Worm (Caenorhabditis elegans) whole organism, L4/young adult: ENCODE results near the gene mig-39.

ENCODE experiments used
- W03F9.2 ChIP-seq: fragments of 150-350 bp; optimal IDR thresholded peaks from 2 replicates; lab custom pipeline; 2014; ENCODE audit warnings: missing biosample characterization, missing genetic modification characterization
- dao-5 ChIP-seq: sonication (generic microtip); optimal IDR thresholded peaks from 2 replicates; lab custom pipeline; 2016; ENCODE audit warnings: missing genotype, missing genetic modification characterization, moderate library complexity, missing compliant biosample characterization
- him-1 ChIP-seq: sonication (generic microtip); optimal IDR thresholded peaks from 2 replicates; lab custom pipeline; 2016; ENCODE audit warnings: missing genotype, missing genetic modification reagents, missing genetic modification characterization, missing compliant biosample characterization

Gene mig-39

ce11 chrIII:8466735-8467134 lies at the start of gene mig-39:
mig-39 (plus strand) TSS chrIII:8467035.
- TF ChIP-seq dao-5 (tag; lab: Kevin White, UChicago) (no peak), W03F9.2 (no peak), him-1 (no peak)

ce11 chrIII:8417192-8417967 lies 49.5 kb upstream of the mig-39 start:
- peak; percentile 29 for TF ChIP-seq dao-5 (tag; lab: Kevin White, UChicago)
- peak; percentile 78 for TF ChIP-seq W03F9.2
- TF ChIP-seq him-1: peak; percentile 95

ce11 chrIII:8417968-8418267 lies 48.9 kb upstream of the mig-39 start, which contains the start of gene sor-1:
sor-1 (plus strand) TSS chrIII:8418168.
- TF ChIP-seq W03F9.2 (no peak), dao-5 (tag; lab: Kevin White, UChicago) (no peak), him-1 (no peak)

ce11 chrIII:8425076-8425475 lies 41.8 kb upstream of the mig-39 start:
- no peak for TF ChIP-seq W03F9.2
- TF ChIP-seq him-1: peak; percentile 61
- peak; percentile 56 for TF ChIP-seq dao-5 (tag; lab: Kevin White, UChicago)

DNA sequence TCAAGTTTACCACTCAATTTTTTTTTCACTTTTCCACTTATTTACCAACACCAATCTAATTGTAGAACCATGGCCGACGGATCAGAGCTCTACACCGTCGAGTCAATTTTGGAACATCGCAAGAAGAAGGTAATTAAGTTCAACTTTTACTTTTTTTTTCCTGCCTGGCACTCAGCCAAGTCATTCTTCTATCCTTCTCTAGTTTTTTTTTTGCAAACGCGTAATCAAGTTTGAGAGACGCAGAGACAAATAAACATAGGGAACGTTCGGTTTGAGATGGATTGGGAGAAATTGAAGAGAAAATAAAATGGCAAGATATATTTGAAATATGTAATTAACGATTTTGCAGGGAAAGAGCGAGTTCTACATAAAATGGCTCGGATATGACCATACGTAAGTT lies 40.6 kb upstream of the mig-39 start, which contains the start of gene cec-1:
TSS of gene cec-1 (plus strand) at position 63 of the 400 bp plus-strand sequence.
- TF ChIP-seq him-1: no peak
- TF ChIP-seq W03F9.2: no peak
- no peak for TF ChIP-seq dao-5 (tag; lab: Kevin White, UChicago)

- no peak for TF ChIP-seq him-1
- no peak for TF ChIP-seq W03F9.2
- no peak for TF ChIP-seq dao-5 (tag; lab: Kevin White, UChicago)
Observed at ce11 chrIII:8429035-8429434, 37.8 kb upstream of the mig-39 start, which contains the start of gene ZK1236.1. ZK1236.1 (plus strand) TSS chrIII:8429297.

- TF ChIP-seq W03F9.2 (no peak), dao-5 (tag; lab: Kevin White, UChicago) (no peak), him-1 (no peak)
Observed at ce11 chrIII:8429497-8429896, 37.3 kb upstream of the mig-39 start.

ce11 chrIII:8432143-8432542 lies 34.7 kb upstream of the mig-39 start, which contains the start of gene ZK1236.5:
ZK1236.5 (minus strand) TSS chrIII:8432214.
- TF ChIP-seq him-1: no peak
- TF ChIP-seq dao-5 (tag; lab: Kevin White, UChicago): no peak
- TF ChIP-seq W03F9.2: no peak

ce11 chrIII:8435074-8435473 lies 31.8 kb upstream of the mig-39 start, which contains the start of gene ZK1236.9:
ZK1236.9 (minus strand) TSS chrIII:8435174.
- TF ChIP-seq him-1: no peak
- no peak for TF ChIP-seq W03F9.2
- no peak for TF ChIP-seq dao-5 (tag; lab: Kevin White, UChicago)

DNA sequence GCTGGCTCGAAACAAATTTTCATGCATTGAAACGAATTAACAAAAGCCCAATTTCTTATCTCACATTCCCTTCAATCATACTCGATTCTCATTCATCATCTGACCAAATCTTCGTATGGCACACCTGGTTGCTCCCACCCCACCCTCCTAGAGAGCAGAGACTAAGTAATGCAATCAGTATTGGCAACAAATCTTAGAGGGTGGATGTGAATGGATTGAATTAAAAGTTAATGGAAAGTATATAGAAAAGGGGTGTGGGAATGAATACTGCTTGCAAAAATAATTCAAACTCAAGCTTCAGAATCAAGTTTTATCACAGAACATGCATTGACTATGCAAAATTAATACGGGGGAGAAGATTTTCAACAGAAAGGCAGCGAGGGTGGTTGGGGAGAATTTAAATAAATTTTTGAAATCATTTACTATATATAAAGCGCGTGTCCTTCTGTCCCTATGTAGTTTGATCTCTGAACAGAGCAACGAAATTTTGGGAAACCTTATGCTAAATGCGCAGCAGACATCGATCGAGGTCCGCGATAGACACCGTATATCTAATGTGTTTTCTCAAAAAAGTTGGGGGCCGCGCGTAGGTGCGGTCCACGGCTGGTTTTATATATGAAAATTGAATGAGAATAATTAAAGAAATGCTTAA lies 28.9 kb upstream of the mig-39 start:
- TF ChIP-seq dao-5 (tag; lab: Kevin White, UChicago): no peak
- TF ChIP-seq W03F9.2: no peak
- no peak for TF ChIP-seq him-1

ce11 chrIII:8439312-8439711 lies 27.5 kb upstream of the mig-39 start, which contains the start of gene pqn-96:
pqn-96 (minus strand) TSS chrIII:8439412.
- TF ChIP-seq him-1: no peak
- TF ChIP-seq W03F9.2: no peak
- no peak for TF ChIP-seq dao-5 (tag; lab: Kevin White, UChicago)

ce11 chrIII:8443557-8444131 lies 23.2 kb upstream of the mig-39 start, which contains the start of gene ufbp-1:
ufbp-1 (minus strand) TSS chrIII:8443607.
- TF ChIP-seq dao-5 (tag; lab: Kevin White, UChicago): no peak
- peak; percentile 91 for TF ChIP-seq W03F9.2
- TF ChIP-seq him-1: no peak

ce11 chrIII:8444433-8445090 lies 22.3 kb upstream of the mig-39 start:
- no peak for TF ChIP-seq W03F9.2
- TF ChIP-seq him-1: no peak
- no peak for TF ChIP-seq dao-5 (tag; lab: Kevin White, UChicago)

DNA sequence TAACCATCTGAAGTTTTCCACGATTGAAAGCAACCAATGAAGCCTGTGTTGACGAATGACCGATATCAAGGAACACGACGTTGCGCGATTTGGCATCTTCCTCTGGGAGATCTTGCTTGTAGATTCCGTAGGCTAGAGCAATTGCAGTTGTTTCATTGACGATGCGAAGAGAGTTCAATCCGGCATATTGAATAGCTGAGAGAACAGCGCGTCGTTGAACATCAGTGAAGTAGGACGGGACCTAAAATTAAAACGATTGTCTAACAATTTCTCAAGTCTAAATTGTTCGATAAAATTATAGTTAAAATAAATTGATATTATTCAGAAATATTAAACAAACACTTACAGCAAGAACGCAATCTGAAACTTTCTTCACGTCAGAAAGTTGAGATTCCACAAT lies 20.8 kb upstream of the mig-39 start:
- TF ChIP-seq dao-5 (tag; lab: Kevin White, UChicago): no peak
- no peak for TF ChIP-seq W03F9.2
- TF ChIP-seq him-1: no peak
